Worm (Caenorhabditis elegans) whole organism, L1 larva: ENCODE data around the gene F44E2.3.

Source experiments
- C16A3.4 ChIP-seq: fragments of 150-350 bp; optimal IDR thresholded peaks from 2 replicates; lab custom pipeline; 2014; ENCODE audit warnings: missing biosample characterization, missing genetic modification characterization
- F16B12.6 ChIP-seq: fragments of 150-350 bp; optimal IDR thresholded peaks from 2 replicates; lab custom pipeline; 2014; ENCODE audit warnings: missing biosample characterization, missing genetic modification characterization
- Y116A8C.19 ChIP-seq: sonication (generic microtip); optimal IDR thresholded peaks from 2 replicates; lab custom pipeline; 2016; ENCODE audit warnings: missing compliant biosample characterization, missing genetic modification characterization, borderline replicate concordance
- alr-1 ChIP-seq: fragments of 200-800 bp; sonication (Bioruptor generic); optimal IDR thresholded peaks from 2 replicates; lab custom pipeline; 2018; ENCODE audit warnings: borderline replicate concordance, mild to moderate bottlenecking, missing genetic modification characterization, missing compliant biosample characterization
- blmp-1 ChIP-seq: fragments of 150-350 bp; optimal IDR thresholded peaks from 2 replicates; lab custom pipeline; 2014; ENCODE audit warnings: missing biosample characterization, missing genetic modification characterization
- ceh-8 ChIP-seq: fragments of 200-800 bp; sonication (Bioruptor generic); optimal IDR thresholded peaks from 2 replicates; lab custom pipeline; 2018; ENCODE audit warnings: mild to moderate bottlenecking, missing genetic modification characterization, moderate library complexity, missing compliant biosample characterization
- ceh-82 ChIP-seq, 3 experiments: fragments of 150-350 bp in 1 of 3; sonication (generic microtip) in 2 of 3; optimal IDR thresholded peaks; 2 replicates each; lab custom pipeline; 2014 to 2017; ENCODE audit warnings: missing biosample characterization in 3 of 3, missing genetic modification characterization in 3 of 3
- ces-1 ChIP-seq: fragments of 150-350 bp; optimal IDR thresholded peaks from 2 replicates; lab custom pipeline; 2014; ENCODE audit warnings: missing biosample characterization, missing genetic modification reagents, missing genetic modification characterization
- dpl-1 ChIP-seq, 3 experiments: fragments of 150-350 bp in 2 of 3; sonication (generic microtip) in 1 of 3; optimal IDR thresholded peaks; 2 replicates each; lab custom pipeline; 2014 to 2017; ENCODE audit warnings: missing biosample characterization in 3 of 3, missing genetic modification characterization in 3 of 3, missing genetic modification reagents in 3 of 3
- dsc-1 ChIP-seq: sonication (generic microtip); optimal IDR thresholded peaks from 2 replicates; lab custom pipeline; 2016; ENCODE audit warnings: mild to moderate bottlenecking, missing genetic modification characterization, missing compliant biosample characterization
- efl-1 ChIP-seq, 4 experiments: fragments of 150-350 bp; optimal IDR thresholded peaks in 3 of 4; peaks in 1 of 4; 1 replicate in 1 of 4; 2 replicates in 3 of 4; lab custom pipeline; 2014; ENCODE audit warnings: missing biosample characterization in 2 of 4, missing genetic modification characterization in 2 of 4, missing genetic modification reagents in 2 of 4
- egl-13 ChIP-seq: sonication (generic microtip); optimal IDR thresholded peaks from 2 replicates; lab custom pipeline; 2016; ENCODE audit warnings: missing genotype, missing genetic modification reagents, missing genetic modification characterization, missing compliant biosample characterization
- egl-27 ChIP-seq, 2 experiments: fragments of 150-350 bp in 1 of 2; sonication (generic microtip); optimal IDR thresholded peaks; 3 replicates each; lab custom pipeline; 2017 to 2018; ENCODE audit warnings: missing biosample characterization in 2 of 2, missing genetic modification characterization in 2 of 2, missing genetic modification reagents in 2 of 2
- elt-2 ChIP-seq: sonication (generic microtip); optimal IDR thresholded peaks from 2 replicates; lab custom pipeline; 2016; ENCODE audit warnings: missing genetic modification characterization, mild to moderate bottlenecking, inconsistent platforms, missing compliant biosample characterization, missing genetic modification reagents
- elt-3 ChIP-seq, 6 experiments: fragments of 150-350 bp in 1 of 6; sonication (generic microtip); optimal IDR thresholded peaks; 2 replicates each; lab custom pipeline; 2017 to 2018; ENCODE audit warnings: missing biosample characterization in 6 of 6, missing genetic modification characterization in 6 of 6, inconsistent platforms in 1 of 6
- fkh-10 ChIP-seq: sonication (generic microtip); optimal IDR thresholded peaks from 2 replicates; lab custom pipeline; 2017; ENCODE audit warnings: missing biosample characterization, missing genetic modification reagents, missing genetic modification characterization
- fkh-4 ChIP-seq: sonication (generic microtip); optimal IDR thresholded peaks from 2 replicates; lab custom pipeline; 2016; ENCODE audit warnings: missing compliant biosample characterization, missing genetic modification characterization, borderline replicate concordance
- fkh-8 ChIP-seq: sonication (generic microtip); optimal IDR thresholded peaks from 2 replicates; lab custom pipeline; 2016; ENCODE audit warnings: mild to moderate bottlenecking, missing genetic modification characterization, missing compliant biosample characterization
- fos-1 ChIP-seq: fragments of 150-350 bp; optimal IDR thresholded peaks from 2 replicates; lab custom pipeline; 2014; ENCODE audit warnings: missing biosample characterization, missing genetic modification characterization
- hlh-4 ChIP-seq: sonication (generic microtip); optimal IDR thresholded peaks from 2 replicates; lab custom pipeline; 2016; ENCODE audit warnings: mild to moderate bottlenecking, missing genetic modification characterization, missing compliant biosample characterization
- hpl-2 ChIP-seq: fragments of 150-350 bp; optimal IDR thresholded peaks from 2 replicates; lab custom pipeline; 2014; ENCODE audit warnings: missing biosample characterization, missing genetic modification reagents, missing genetic modification characterization
- isw-1 ChIP-seq: fragments of 200-800 bp; sonication (Bioruptor generic); IDR thresholded peaks from 2 replicates; pipeline ENCODE4 v1.3.6; 2022; ENCODE audit warnings: missing genetic modification characterization, missing compliant biosample characterization
- lin-14 ChIP-seq: fragments of 200-800 bp; sonication (Bioruptor generic); optimal IDR thresholded peaks from 2 replicates; lab custom pipeline; 2018; ENCODE audit warnings: mild to moderate bottlenecking, missing genetic modification characterization, moderate library complexity, missing compliant biosample characterization
- lin-35 ChIP-seq, 2 experiments: fragments of 150-350 bp; optimal IDR thresholded peaks; 2 replicates each; lab custom pipeline; 2014; ENCODE audit warnings: missing biosample characterization in 2 of 2, missing genetic modification characterization in 2 of 2, missing genetic modification reagents in 2 of 2
- lin-39 ChIP-seq: fragments of 150-350 bp; optimal IDR thresholded peaks from 2 replicates; lab custom pipeline; 2014; ENCODE audit warnings: missing biosample characterization, missing genetic modification reagents, missing genetic modification characterization
- lir-3 ChIP-seq: sonication (generic microtip); optimal IDR thresholded peaks from 2 replicates; lab custom pipeline; 2016; ENCODE audit warnings: mild to moderate bottlenecking, missing genetic modification characterization, moderate library complexity, missing compliant biosample characterization; ENCODE audit not compliant: poor library complexity
- lsy-2 ChIP-seq, 2 experiments: fragments of 150-350 bp; optimal IDR thresholded peaks; 2 replicates each; lab custom pipeline; 2014; ENCODE audit warnings: missing biosample characterization in 2 of 2, missing genetic modification characterization in 2 of 2
- mab-9 ChIP-seq: fragments of 200-800 bp; sonication (Bioruptor generic); IDR thresholded peaks from 2 replicates; pipeline ENCODE4 v1.3.6; 2022; ENCODE audit warnings: missing genetic modification reagents, missing genetic modification characterization, missing compliant biosample characterization
- mdl-1 ChIP-seq, 2 experiments: fragments of 150-350 bp; optimal IDR thresholded peaks; 2 replicates each; lab custom pipeline; 2014 to 2017; ENCODE audit warnings: missing biosample characterization in 2 of 2, missing genetic modification characterization in 2 of 2, inconsistent platforms in 1 of 2
- mef-2 ChIP-seq: fragments of 150-350 bp; optimal IDR thresholded peaks from 2 replicates; lab custom pipeline; 2014; ENCODE audit warnings: missing biosample characterization, missing genetic modification characterization
- mep-1 ChIP-seq: fragments of 150-350 bp; optimal IDR thresholded peaks from 2 replicates; lab custom pipeline; 2014; ENCODE audit warnings: missing biosample characterization, missing genetic modification characterization
- nhr-20 ChIP-seq: sonication (generic microtip); optimal IDR thresholded peaks from 2 replicates; lab custom pipeline; 2016; ENCODE audit warnings: mild to moderate bottlenecking, missing genetic modification characterization, missing compliant biosample characterization
- nhr-28 ChIP-seq: fragments of 150-350 bp; optimal IDR thresholded peaks from 2 replicates; lab custom pipeline; 2014; ENCODE audit warnings: missing biosample characterization, missing genetic modification characterization
- nhr-71 ChIP-seq: sonication (generic microtip); optimal IDR thresholded peaks from 2 replicates; lab custom pipeline; 2016; ENCODE audit warnings: mild to moderate bottlenecking, missing genetic modification characterization, moderate library complexity, missing compliant biosample characterization
- nhr-84 ChIP-seq: sonication (generic microtip); optimal IDR thresholded peaks from 2 replicates; lab custom pipeline; 2017; ENCODE audit warnings: missing biosample characterization, missing genetic modification characterization
- nhr-85 ChIP-seq: sonication (generic microtip); peaks from one replicate; lab custom pipeline; 2016; ENCODE audit warnings: missing genetic modification characterization, inconsistent platforms, missing compliant biosample characterization
- nhr-90 ChIP-seq: sonication (generic microtip); optimal IDR thresholded peaks from 2 replicates; lab custom pipeline; 2016; ENCODE audit warnings: mild to moderate bottlenecking, missing genetic modification characterization, missing compliant biosample characterization; ENCODE audit not compliant: poor library complexity
- skn-1 ChIP-seq: fragments of 150-350 bp; optimal IDR thresholded peaks from 2 replicates; lab custom pipeline; 2014; ENCODE audit warnings: missing biosample characterization, missing genetic modification characterization
- snu-23 ChIP-seq: sonication (generic microtip); optimal IDR thresholded peaks from 2 replicates; lab custom pipeline; 2016; ENCODE audit warnings: missing genetic modification characterization, missing compliant biosample characterization
- sox-4 ChIP-seq: sonication (generic microtip); optimal IDR thresholded peaks from 2 replicates; lab custom pipeline; 2016; ENCODE audit warnings: missing genetic modification characterization, missing compliant biosample characterization
- sptf-1 ChIP-seq: fragments of 150-350 bp; optimal IDR thresholded peaks from 2 replicates; lab custom pipeline; 2014; ENCODE audit warnings: missing biosample characterization, missing genetic modification characterization
- sup-37 ChIP-seq: fragments of 200-800 bp; sonication (Bioruptor generic); optimal IDR thresholded peaks from 2 replicates; lab custom pipeline; 2018; ENCODE audit warnings: mild to moderate bottlenecking, missing genetic modification characterization, missing compliant biosample characterization
- swsn-7 ChIP-seq: sonication (generic microtip); optimal IDR thresholded peaks from 2 replicates; lab custom pipeline; 2016; ENCODE audit warnings: missing genetic modification characterization, missing compliant biosample characterization
- unc-130 ChIP-seq: fragments of 150-350 bp; optimal IDR thresholded peaks from 2 replicates; lab custom pipeline; 2017; ENCODE audit warnings: missing biosample characterization, missing genetic modification characterization, inconsistent platforms
- unc-86 ChIP-seq: sonication (generic microtip); optimal IDR thresholded peaks from 2 replicates; lab custom pipeline; 2016; ENCODE audit warnings: missing genetic modification characterization, missing compliant biosample characterization
- vab-15 ChIP-seq: sonication (generic microtip); optimal IDR thresholded peaks from 2 replicates; lab custom pipeline; 2017; ENCODE audit warnings: missing genotype, mild to moderate bottlenecking, missing genetic modification characterization, missing compliant biosample characterization
- xbp-1 ChIP-seq: sonication (generic microtip); optimal IDR thresholded peaks from 2 replicates; lab custom pipeline; 2016; ENCODE audit warnings: missing genetic modification characterization, missing compliant biosample characterization
- zag-1 ChIP-seq: fragments of 150-350 bp; optimal IDR thresholded peaks from 2 replicates; lab custom pipeline; 2014; ENCODE audit warnings: missing biosample characterization, missing genetic modification characterization
- ztf-4 ChIP-seq: fragments of 150-350 bp; optimal IDR thresholded peaks from 2 replicates; lab custom pipeline; 2014; ENCODE audit warnings: missing biosample characterization, missing genetic modification characterization

Gene F44E2.3

DNA sequence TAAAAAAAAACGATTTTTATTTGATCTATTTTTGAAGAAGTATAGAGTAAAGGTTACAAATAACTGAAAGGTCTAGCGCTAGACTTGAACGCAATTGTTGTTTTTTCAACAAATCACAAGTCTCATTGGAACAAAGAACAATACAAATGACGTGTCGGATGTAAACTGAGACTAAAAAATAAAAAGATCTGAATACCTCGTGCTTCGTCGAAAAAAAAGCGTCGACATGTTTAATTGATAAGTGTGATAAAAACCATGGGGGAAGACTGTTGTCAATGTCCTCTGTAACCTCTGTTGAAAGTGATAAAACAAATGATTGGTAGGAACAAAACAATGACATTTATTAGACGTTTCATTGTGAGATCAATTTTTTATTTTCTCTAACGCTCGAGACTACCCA, 46.4 kb downstream of the F44E2.3 start:
- TF ChIP-seq nhr-90 (tag; lab: Kevin White, UChicago) (peak; percentile 2), lin-35 (GFP tag; optimal IDR thresholded peaks at IDR 0.05; lab: Kevin White, UChicago) (peak in 1 of 2 experiments; percentile 65), sptf-1 (tag; lab: Kevin White, UChicago) (no peak), swsn-7 (no peak), nhr-85 (tag; lab: Kevin White, UChicago) (peak; percentile 56), ces-1 (GFP tag; lab: Kevin White, UChicago) (no peak), lin-14 (peak; percentile 45), unc-130 (tag; lab: Kevin White, UChicago) (peak; percentile 50), mab-9 (GFP tag; lab: Robert Waterston, UW) (no peak), elt-2 (tag; lab: Kevin White, UChicago) (peak; percentile 29), snu-23 (GFP tag; lab: Kevin White, UChicago) (peak; percentile 30), nhr-71 (peak; percentile 51), efl-1 (optimal IDR thresholded peaks at IDR 0.05; lab: Kevin White, UChicago) (no peak), efl-1 (GFP tag; optimal IDR thresholded peaks at IDR 0.05 in 1 of 2; lab: Kevin White, UChicago) (peak in 1 of 2 experiments; percentile 19), mdl-1 (tag; optimal IDR thresholded peaks at IDR 0.05; lab: Kevin White, UChicago) (peak in 1 of 2 experiments; percentile 14), nhr-20 (peak; percentile 68), blmp-1 (tag; lab: Kevin White, UChicago) (peak; percentile 10), elt-3 (tag; optimal IDR thresholded peaks at IDR 0.05; lab: Kevin White, UChicago) (peak in 1 of 6 experiments; percentile 77)
- TF ChIP-seq, all 84 proteins: peak for 13

DNA sequence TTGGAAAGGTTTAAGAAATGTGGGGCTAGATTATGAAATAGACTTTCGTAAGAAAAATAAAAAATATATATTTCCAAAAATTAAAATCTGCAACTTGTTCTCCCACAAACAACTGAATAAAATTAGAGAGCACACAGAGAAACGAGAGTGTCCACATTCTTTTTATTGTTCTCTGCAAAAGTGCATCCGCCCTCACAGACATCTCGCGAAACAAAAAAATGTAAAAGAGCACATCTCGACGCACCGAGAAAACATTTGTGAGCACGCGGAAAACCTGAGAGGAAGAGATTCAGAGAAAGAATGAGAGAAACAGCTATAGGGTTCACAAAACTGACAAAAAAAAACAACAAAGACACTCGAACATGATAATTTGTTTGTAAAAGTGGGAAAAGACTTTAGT, 47.0 kb downstream of the F44E2.3 start:
- TF ChIP-seq ceh-8 (GFP tag; lab: Kevin White, UChicago) = no peak
- TF ChIP-seq isw-1 (GFP tag; lab: Robert Waterston, UW) = no peak
- no peak for TF ChIP-seq fkh-4
- no peak for TF ChIP-seq hpl-2 (GFP tag; lab: Kevin White, UChicago)
- TF ChIP-seq alr-1 (tag; lab: Kevin White, UChicago) = no peak
- no peak for TF ChIP-seq xbp-1
- TF ChIP-seq sox-4 = no peak
- no peak for TF ChIP-seq lin-39 (tag; lab: Kevin White, UChicago)
- no peak for TF ChIP-seq ceh-82 (tag; optimal IDR thresholded peaks at IDR 0.05; lab: Kevin White, UChicago)
- TF ChIP-seq fkh-10 = peak; percentile 67
- peak; percentile 86 for TF ChIP-seq lin-14
- TF ChIP-seq fos-1 (tag; lab: Kevin White, UChicago) = no peak
- TF ChIP-seq nhr-85 (tag; lab: Kevin White, UChicago) = no peak
- TF ChIP-seq Y116A8C.19 (tag; lab: Kevin White, UChicago) = no peak
- TF ChIP-seq dsc-1 (tag; lab: Kevin White, UChicago) = peak; percentile 14
- TF ChIP-seq egl-13 (tag; lab: Kevin White, UChicago) = no peak
- TF ChIP-seq egl-27 (tag; optimal IDR thresholded peaks at IDR 0.05; lab: Kevin White, UChicago) = no peak
- TF ChIP-seq mep-1 (tag; lab: Kevin White, UChicago) = peak; percentile 3
- TF ChIP-seq ztf-4 (tag; lab: Kevin White, UChicago) = no peak
- TF ChIP-seq sup-37 (GFP tag; lab: Kevin White, UChicago) = no peak
- no peak for TF ChIP-seq vab-15 (tag; lab: Kevin White, UChicago)
- TF ChIP-seq mef-2 = peak; percentile 31
- no peak for TF ChIP-seq elt-2 (tag; lab: Kevin White, UChicago)
- no peak for TF ChIP-seq hlh-4 (tag; lab: Kevin White, UChicago)
- peak; percentile 24 for TF ChIP-seq fkh-8
- no peak for TF ChIP-seq sptf-1 (tag; lab: Kevin White, UChicago)
- no peak for TF ChIP-seq lir-3 (tag; lab: Kevin White, UChicago)
- peak; percentile 39 for TF ChIP-seq nhr-71
- TF ChIP-seq efl-1 (optimal IDR thresholded peaks at IDR 0.05; lab: Kevin White, UChicago) = no peak
- TF ChIP-seq efl-1 (GFP tag; optimal IDR thresholded peaks at IDR 0.05 in 1 of 2; lab: Kevin White, UChicago) = peak; percentile 2 to 3
- TF ChIP-seq blmp-1 (tag; lab: Kevin White, UChicago) = no peak
- peak; percentile 16 for TF ChIP-seq skn-1 (tag; lab: Kevin White, UChicago)
- no peak for TF ChIP-seq unc-86 (tag; lab: Kevin White, UChicago)
- TF ChIP-seq elt-3 (tag; optimal IDR thresholded peaks at IDR 0.05; lab: Kevin White, UChicago) = no peak
- no peak for TF ChIP-seq nhr-84 (tag; lab: Kevin White, UChicago)
- no peak for TF ChIP-seq zag-1
- no peak for TF ChIP-seq nhr-28 (tag; lab: Kevin White, UChicago)
- TF ChIP-seq lsy-2 (tag; optimal IDR thresholded peaks at IDR 0.05; lab: Kevin White, UChicago) = peak; percentile 12 to 31
- TF ChIP-seq dpl-1 (GFP tag; optimal IDR thresholded peaks at IDR 0.05; lab: Kevin White, UChicago) = no peak
- no peak for TF ChIP-seq F16B12.6 (tag; lab: Kevin White, UChicago)
- no peak for TF ChIP-seq mab-9 (GFP tag; lab: Robert Waterston, UW)
- no peak for TF ChIP-seq C16A3.4 (tag; lab: Kevin White, UChicago)
